Worm (Caenorhabditis elegans) whole organism, late embryonic: ENCODE data around the gene sel-13.
A peak's percentile ranks its signal among the peaks of the same experiment; 100 is the strongest.

Experiments used
- K09A11.1 ChIP-seq: sonication (generic microtip); optimal IDR thresholded peaks from 2 replicates; lab custom pipeline; 2017; ENCODE audit warnings: antibody characterized with exemption, mild to moderate bottlenecking, missing genetic modification characterization, missing compliant biosample characterization; ENCODE audit not compliant: insufficient read depth
- T23F11.4 ChIP-seq: fragments of 200-800 bp; sonication (Bioruptor generic); optimal IDR thresholded peaks from 2 replicates; lab custom pipeline; 2018; ENCODE audit warnings: mild to moderate bottlenecking, missing genetic modification characterization, missing compliant biosample characterization
- ceh-18 ChIP-seq: sonication (generic microtip); optimal IDR thresholded peaks from 2 replicates; lab custom pipeline; 2016; ENCODE audit warnings: missing genetic modification characterization, missing compliant biosample characterization
- ceh-2 ChIP-seq: sonication (generic microtip); optimal IDR thresholded peaks from 2 replicates; lab custom pipeline; 2016; ENCODE audit warnings: missing genotype, missing genetic modification characterization, missing compliant biosample characterization
- ceh-22 ChIP-seq: sonication (generic microtip); optimal IDR thresholded peaks from 2 replicates; lab custom pipeline; 2017; ENCODE audit warnings: missing biosample characterization, missing genetic modification characterization
- ceh-24 ChIP-seq: sonication (generic microtip); optimal IDR thresholded peaks from 2 replicates; lab custom pipeline; 2016; ENCODE audit warnings: mild to moderate bottlenecking, missing genetic modification characterization, missing compliant biosample characterization
- ceh-31 ChIP-seq: sonication (generic microtip); optimal IDR thresholded peaks from 2 replicates; lab custom pipeline; 2016; ENCODE audit warnings: missing genetic modification characterization, missing compliant biosample characterization
- ceh-34 ChIP-seq: sonication (generic microtip); optimal IDR thresholded peaks from 2 replicates; lab custom pipeline; 2016; ENCODE audit warnings: mild to moderate bottlenecking, missing genetic modification characterization, missing compliant biosample characterization
- ceh-48 ChIP-seq: sonication (generic microtip); optimal IDR thresholded peaks from 2 replicates; lab custom pipeline; 2016; ENCODE audit warnings: missing genetic modification characterization, inconsistent platforms, missing compliant biosample characterization
- ceh-6 ChIP-seq: fragments of 200-800 bp; sonication (Bioruptor generic); optimal IDR thresholded peaks from 2 replicates; lab custom pipeline; 2018; ENCODE audit warnings: mild to moderate bottlenecking, missing genetic modification characterization, missing compliant biosample characterization
- che-1 ChIP-seq: sonication (generic microtip); optimal IDR thresholded peaks from 2 replicates; lab custom pipeline; 2016; ENCODE audit warnings: mild to moderate bottlenecking, missing genetic modification characterization, missing compliant biosample characterization
- dve-1 ChIP-seq: sonication (generic microtip); optimal IDR thresholded peaks from 2 replicates; lab custom pipeline; 2017; ENCODE audit warnings: antibody characterized with exemption, mild to moderate bottlenecking, missing genetic modification characterization, missing compliant biosample characterization
- elt-4 ChIP-seq: sonication (generic microtip); optimal IDR thresholded peaks from 2 replicates; lab custom pipeline; 2016; ENCODE audit warnings: missing genetic modification characterization, missing compliant biosample characterization
- ets-4 ChIP-seq: sonication (generic microtip); optimal IDR thresholded peaks from 2 replicates; lab custom pipeline; 2016; ENCODE audit warnings: missing genetic modification characterization, missing compliant biosample characterization
- fax-1 ChIP-seq: sonication (generic microtip); optimal IDR thresholded peaks from 2 replicates; lab custom pipeline; 2016; ENCODE audit warnings: missing genotype, missing genetic modification characterization, missing compliant biosample characterization
- fkh-10 ChIP-seq: fragments of 150-350 bp; optimal IDR thresholded peaks from 2 replicates; lab custom pipeline; 2014; ENCODE audit warnings: missing biosample characterization, missing genetic modification reagents, missing genetic modification characterization
- gmeb-2 ChIP-seq: sonication (generic microtip); optimal IDR thresholded peaks from 2 replicates; lab custom pipeline; 2016; ENCODE audit warnings: missing genetic modification characterization, inconsistent platforms, missing compliant biosample characterization
- hlh-13 ChIP-seq: fragments of 200-800 bp; sonication (Bioruptor generic); optimal IDR thresholded peaks from 2 replicates; lab custom pipeline; 2018; ENCODE audit warnings: mild to moderate bottlenecking, missing genetic modification characterization, missing compliant biosample characterization
- hlh-30 ChIP-seq: sonication (generic microtip); optimal IDR thresholded peaks from 2 replicates; lab custom pipeline; 2017; ENCODE audit warnings: antibody characterized with exemption, missing genetic modification characterization, missing compliant biosample characterization; ENCODE audit not compliant: insufficient read depth
- hlh-6 ChIP-seq: sonication (generic microtip); optimal IDR thresholded peaks from 2 replicates; lab custom pipeline; 2016; ENCODE audit warnings: missing genotype, missing genetic modification characterization, missing compliant biosample characterization
- lim-6 ChIP-seq: sonication (generic microtip); optimal IDR thresholded peaks from 2 replicates; lab custom pipeline; 2016; ENCODE audit warnings: missing genetic modification characterization, missing compliant biosample characterization
- lin-11 ChIP-seq: fragments of 200-800 bp; sonication (Bioruptor generic); optimal IDR thresholded peaks from 2 replicates; lab custom pipeline; 2018; ENCODE audit warnings: mild to moderate bottlenecking, missing genetic modification characterization, missing compliant biosample characterization
- npax-4 ChIP-seq: sonication (generic microtip); optimal IDR thresholded peaks from 2 replicates; lab custom pipeline; 2016; ENCODE audit warnings: missing genetic modification characterization, missing compliant biosample characterization
- odd-2 ChIP-seq: sonication (generic microtip); optimal IDR thresholded peaks from 2 replicates; lab custom pipeline; 2017; ENCODE audit warnings: antibody characterized with exemption, mild to moderate bottlenecking, missing genetic modification characterization, missing compliant biosample characterization
- pag-3 ChIP-seq: sonication (generic microtip); optimal IDR thresholded peaks from 2 replicates; lab custom pipeline; 2016; ENCODE audit warnings: missing compliant biosample characterization, missing genetic modification characterization, borderline replicate concordance
- pat-9 ChIP-seq: fragments of 200-800 bp; sonication (Bioruptor generic); optimal IDR thresholded peaks from 2 replicates; lab custom pipeline; 2018; ENCODE audit warnings: mild to moderate bottlenecking, missing genetic modification characterization, moderate library complexity, missing compliant biosample characterization
- pax-1 ChIP-seq: fragments of 150-350 bp; optimal IDR thresholded peaks from 2 replicates; lab custom pipeline; 2014; ENCODE audit warnings: missing biosample characterization, missing genetic modification characterization
- pha-2 ChIP-seq: sonication (generic microtip); optimal IDR thresholded peaks from 2 replicates; lab custom pipeline; 2017; ENCODE audit warnings: mild to moderate bottlenecking, missing genetic modification characterization, missing compliant biosample characterization
- pha-4 ChIP-seq: fragments of 150-350 bp; optimal IDR thresholded peaks from 2 replicates; lab custom pipeline; 2018; ENCODE audit warnings: missing biosample characterization, missing genetic modification reagents, missing genetic modification characterization
- pros-1 ChIP-seq: fragments of 150-350 bp; optimal IDR thresholded peaks from 2 replicates; lab custom pipeline; 2014; ENCODE audit warnings: missing biosample characterization, missing genetic modification reagents, missing genetic modification characterization
- rnt-1 ChIP-seq: sonication (generic microtip); optimal IDR thresholded peaks from 2 replicates; lab custom pipeline; 2016; ENCODE audit warnings: missing genetic modification characterization, missing compliant biosample characterization
- sdc-2 ChIP-seq: sonication (generic microtip); optimal IDR thresholded peaks from 2 replicates; lab custom pipeline; 2016; ENCODE audit warnings: missing genotype, missing genetic modification characterization, missing compliant biosample characterization
- sox-2 ChIP-seq: fragments of 200-800 bp; sonication (Bioruptor generic); IDR thresholded peaks from 2 replicates; pipeline ENCODE4 v1.3.6; 2022; ENCODE audit warnings: missing genetic modification reagents, missing genetic modification characterization, missing compliant biosample characterization
- syd-9 ChIP-seq: sonication (generic microtip); optimal IDR thresholded peaks from 2 replicates; lab custom pipeline; 2016; ENCODE audit warnings: mild to moderate bottlenecking, missing genetic modification characterization, moderate library complexity, missing compliant biosample characterization
- tbx-2 ChIP-seq: sonication (generic microtip); optimal IDR thresholded peaks from 2 replicates; lab custom pipeline; 2016; ENCODE audit warnings: missing genetic modification characterization, missing compliant biosample characterization
- tbx-7 ChIP-seq: sonication (generic microtip); optimal IDR thresholded peaks from 2 replicates; lab custom pipeline; 2016; ENCODE audit warnings: missing genotype, missing genetic modification characterization, missing compliant biosample characterization
- ttx-3 ChIP-seq: sonication (generic microtip); optimal IDR thresholded peaks from 2 replicates; lab custom pipeline; 2016; ENCODE audit warnings: missing genetic modification reagents, missing genetic modification characterization, missing compliant biosample characterization
- unc-42 ChIP-seq: sonication (generic microtip); optimal IDR thresholded peaks from 2 replicates; lab custom pipeline; 2016; ENCODE audit warnings: missing genotype, missing genetic modification characterization, missing compliant biosample characterization
- unc-55 ChIP-seq: sonication (generic microtip); optimal IDR thresholded peaks from 2 replicates; lab custom pipeline; 2017; ENCODE audit warnings: missing biosample characterization, missing genetic modification reagents, missing genetic modification characterization
- zip-5 ChIP-seq: sonication (generic microtip); optimal IDR thresholded peaks from 2 replicates; lab custom pipeline; 2016; ENCODE audit warnings: missing genetic modification characterization, missing compliant biosample characterization

The sel-13 gene

ce11 chrIII:4721750-4722149 lies 21.7 kb upstream of the sel-13 start, which contains the start of gene acy-1 (continued):
- TF ChIP-seq tbx-2 (tag; lab: Kevin White, UChicago) (peak; percentile 79), pat-9 (tag; lab: Kevin White, UChicago) (no peak), ceh-31 (peak; percentile 84), fax-1 (tag; lab: Kevin White, UChicago) (no peak), ceh-2 (peak; percentile 38), syd-9 (peak; percentile 1), T23F11.4 (GFP tag; lab: Kevin White, UChicago) (no peak), ets-4 (tag; lab: Kevin White, UChicago) (peak; percentile 50), lin-11 (tag; lab: Kevin White, UChicago) (no peak), ttx-3 (tag; lab: Kevin White, UChicago) (no peak), ceh-18 (tag; lab: Kevin White, UChicago) (peak; percentile 89), hlh-30 (tag; lab: Kevin White, UChicago) (peak; percentile 38), ceh-34 (tag; lab: Kevin White, UChicago) (peak; percentile 79), fkh-10 (no peak), pag-3 (tag; lab: Kevin White, UChicago) (no peak)

- TF ChIP-seq rnt-1 (tag; lab: Kevin White, UChicago) (no peak), pha-4 (tag; lab: Kevin White, UChicago) (no peak), tbx-7 (tag; lab: Kevin White, UChicago) (no peak), unc-42 (tag; lab: Kevin White, UChicago) (peak; percentile 36), npax-4 (tag; lab: Kevin White, UChicago) (no peak), odd-2 (no peak), sox-2 (peak; percentile 29; the same call in 1 of the 2 replicates), che-1 (tag; lab: Kevin White, UChicago) (no peak), sdc-2 (tag; lab: Kevin White, UChicago) (no peak), ceh-34 (tag; lab: Kevin White, UChicago) (peak; percentile 17), pax-1 (tag; lab: Kevin White, UChicago) (peak; percentile 43), ceh-6 (GFP tag; lab: Kevin White, UChicago) (no peak), dve-1 (tag; lab: Kevin White, UChicago) (peak; percentile 22), hlh-6 (tag; lab: Kevin White, UChicago) (no peak), ets-4 (tag; lab: Kevin White, UChicago) (no peak), ceh-22 (tag; lab: Kevin White, UChicago) (no peak), lim-6 (no peak), ttx-3 (tag; lab: Kevin White, UChicago) (no peak), ceh-48 (tag; lab: Kevin White, UChicago) (no peak), gmeb-2 (tag; lab: Kevin White, UChicago) (no peak), fkh-10 (no peak), hlh-30 (tag; lab: Kevin White, UChicago) (no peak), ceh-18 (tag; lab: Kevin White, UChicago) (no peak), ceh-31 (peak; percentile 42), zip-5 (tag; lab: Kevin White, UChicago) (no peak), tbx-2 (tag; lab: Kevin White, UChicago) (peak; percentile 1), K09A11.1 (tag; lab: Kevin White, UChicago) (no peak), hlh-13 (GFP tag; lab: Kevin White, UChicago) (no peak), pha-2 (tag; lab: Kevin White, UChicago) (no peak), ceh-2 (no peak), elt-4 (tag; lab: Kevin White, UChicago) (no peak), unc-55 (GFP tag; lab: Kevin White, UChicago) (peak; percentile 21), pros-1 (no peak), ceh-24 (tag; lab: Kevin White, UChicago) (no peak), fax-1 (tag; lab: Kevin White, UChicago) (no peak), T23F11.4 (GFP tag; lab: Kevin White, UChicago) (no peak), pag-3 (tag; lab: Kevin White, UChicago) (no peak)
These were observed 20.7 kb upstream of the sel-13 start, which contains the start of gene emb-5 for ce11 chrIII:4720620-4721227. TSS of gene emb-5 (minus strand) at chrIII:4720670.
